Fruit fly (Drosophila melanogaster): ENCODE measurements around the gene CG2218.

CG2218 gene

DNA sequence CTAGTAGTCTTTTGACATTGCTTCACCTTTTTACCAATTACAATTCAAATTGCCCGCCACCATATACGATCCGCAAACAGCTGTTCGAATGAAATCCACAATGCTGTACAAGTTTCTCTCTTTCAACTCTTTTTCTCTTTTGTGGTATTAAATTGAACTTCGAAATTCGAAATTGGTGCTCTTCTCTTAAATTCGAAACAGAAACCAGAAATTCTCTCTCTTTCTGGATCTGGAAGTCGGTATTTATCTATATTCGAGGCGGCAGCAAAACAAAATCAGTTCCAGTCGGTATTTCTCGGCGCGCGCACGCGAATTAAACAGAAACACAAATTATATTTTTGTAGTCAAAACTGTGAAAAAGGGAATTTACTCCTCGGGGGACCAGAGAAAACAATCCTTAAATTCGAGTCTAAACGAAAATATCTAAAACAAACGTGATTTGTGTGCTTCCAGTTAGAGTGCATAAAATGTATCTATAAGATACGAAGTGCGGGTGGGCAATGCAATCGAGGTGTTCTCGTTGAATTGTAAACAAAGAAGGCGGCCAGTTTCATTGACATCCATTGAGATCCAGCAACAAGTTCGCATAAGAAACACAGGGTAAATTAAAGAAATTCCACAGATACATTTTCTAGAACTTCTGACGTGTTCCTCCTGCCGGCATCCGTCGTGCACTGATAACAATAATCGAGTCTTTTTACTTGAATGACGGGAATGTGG lies 37.9 kb upstream of the CG2218 start, which contains the start of gene PH4alphaEFB:
Gene PH4alphaEFB, plus strand, starts transcription at position 276 of the 720 bp plus-strand sequence.
- TF ChIP-seq scrt (GFP tag; optimal IDR thresholded peaks at IDR 0.05) = peak; percentile 84
- TF ChIP-seq CG12769 (tag; optimal IDR thresholded peaks at IDR 0.05) = peak; percentile 78
- TF ChIP-seq Opbp (GFP tag; IDR thresholded peaks at IDR 0.05; ENCODE audit: partially characterized antibody) = 0 out of 3 replicates have a peak, but pooled peaks have one; percentile 22
- peak; percentile 7 for TF ChIP-seq CG30020 (tag; optimal IDR thresholded peaks at IDR 0.05)
- TF ChIP-seq HLH4C (GFP tag; IDR thresholded peaks at IDR 0.05; ENCODE audit: partially characterized antibody) = 0 out of 3 replicates have a peak, but pooled peaks have one; percentile 37
- peak; percentile 64 for TF ChIP-seq gcm (GFP tag; optimal IDR thresholded peaks at IDR 0.05)
- TF ChIP-seq CG34376 (GFP tag; optimal IDR thresholded peaks at IDR 0.05) = peak; percentile 74
- peak; percentile 1 for TF ChIP-seq CTCF (GFP tag; optimal IDR thresholded peaks at IDR 0.05)
- peak; percentile 17 for TF ChIP-seq yki (optimal IDR thresholded peaks at IDR 0.05)
- peak; percentile 25 for TF ChIP-seq CG17829 (tag; optimal IDR thresholded peaks at IDR 0.05)
- peak; percentile 99 for TF ChIP-seq CG3163 (GFP tag; optimal IDR thresholded peaks at IDR 0.05)
- TF ChIP-seq CG7839 (tag; optimal IDR thresholded peaks at IDR 0.05) = peak; percentile 12
- peak; percentile 29; the same call in 1 of the 2 replicates for TF ChIP-seq onecut (GFP tag; IDR thresholded peaks at IDR 0.05)
- TF ChIP-seq lbe (GFP tag; optimal IDR thresholded peaks at IDR 0.05) = peak; percentile 47
- peak; percentile 9 for TF ChIP-seq pzg (GFP tag; optimal IDR thresholded peaks at IDR 0.05)
- 0 out of 3 replicates have a peak, but pooled peaks have one; percentile 28 for TF ChIP-seq CG2199 (GFP tag; IDR thresholded peaks at IDR 0.05)
- TF ChIP-seq dmrt99B (tag; optimal IDR thresholded peaks at IDR 0.05) = no peak
- no peak for TF ChIP-seq bsh (GFP tag; optimal IDR thresholded peaks at IDR 0.05)
- TF ChIP-seq pros (GFP tag; optimal IDR thresholded peaks at IDR 0.05) = peak; percentile 65
- TF ChIP-seq Hr78 (GFP tag; optimal IDR thresholded peaks at IDR 0.05) = peak in 1 of 2 experiments; percentile 3
- TF ChIP-seq Hmr (GFP tag; optimal IDR thresholded peaks at IDR 0.05) = peak; percentile 0
- TF ChIP-seq sna (GFP tag; IDR thresholded peaks at IDR 0.05; ENCODE audit: partially characterized antibody) = 0 out of 2 replicates have a peak, but pooled peaks have one; percentile 12
- TF ChIP-seq CG6813 (GFP tag; optimal IDR thresholded peaks at IDR 0.05) = no peak
- TF ChIP-seq Optix (GFP tag; IDR thresholded peaks at IDR 0.05) = no peak
- TF ChIP-seq Bteb2 (GFP tag; optimal IDR thresholded peaks at IDR 0.05) = no peak
- peak; percentile 92 for TF ChIP-seq E2f2 (GFP tag; IDR thresholded peaks at IDR 0.05)
- TF ChIP-seq Deaf1 (tag; optimal IDR thresholded peaks at IDR 0.05) = peak; percentile 59
- TF ChIP-seq hbn (GFP tag; IDR thresholded peaks at IDR 0.05; ENCODE audit: partially characterized antibody) = peak; percentile 27; the same call in 1 of the 2 replicates
- no peak for TF ChIP-seq CG31388 (GFP tag; optimal IDR thresholded peaks at IDR 0.05)
- TF ChIP-seq jing (GFP tag; optimal IDR thresholded peaks at IDR 0.05) = no peak
- TF ChIP-seq mirr (GFP tag; optimal IDR thresholded peaks at IDR 0.05) = peak; percentile 14
- peak; percentile 75 for TF ChIP-seq CG34224 (GFP tag; IDR thresholded peaks at IDR 0.05; ENCODE audit: partially characterized antibody)
- TF ChIP-seq ewg (GFP tag; optimal IDR thresholded peaks at IDR 0.05) = peak; percentile 76
- peak; percentile 22; the same call in 1 of the 4 replicates for TF ChIP-seq Dll (GFP tag; IDR thresholded peaks at IDR 0.05; ENCODE audit: partially characterized antibody)
- peak; percentile 56; the same call in 2 of the 3 replicates for TF ChIP-seq CG34422 (GFP tag; IDR thresholded peaks at IDR 0.05)
- TF ChIP-seq D19A (tag; optimal IDR thresholded peaks at IDR 0.05) = peak; percentile 43
- TF ChIP-seq Med (GFP tag) = peak; percentile 43
- no peak for TF ChIP-seq Atf3 (GFP tag; optimal IDR thresholded peaks at IDR 0.05)
- TF ChIP-seq chinmo (GFP tag; IDR thresholded peaks at IDR 0.05; ENCODE audit: partially characterized antibody) = peak; percentile 56; the same call in 1 of the 4 replicates
- 0 out of 2 replicates have a peak, but pooled peaks have one; percentile 15 for TF ChIP-seq CG5953 (GFP tag; IDR thresholded peaks at IDR 0.05)
- peak; percentile 33 for TF ChIP-seq CG2712 (tag; optimal IDR thresholded peaks at IDR 0.05)
- peak; percentile 3 for TF ChIP-seq wek (GFP tag; optimal IDR thresholded peaks at IDR 0.05)
- TF ChIP-seq insv (GFP tag; optimal IDR thresholded peaks at IDR 0.05) = peak in 1 of 2 experiments; percentile 51
- peak; percentile 78 for TF ChIP-seq gsb-n (tag; optimal IDR thresholded peaks at IDR 0.05)
- TF ChIP-seq nom (GFP tag; optimal IDR thresholded peaks at IDR 0.05) = peak; percentile 57
- TF ChIP-seq Hey (tag; optimal IDR thresholded peaks at IDR 0.05) = no peak
- peak; percentile 57 for TF ChIP-seq sd (tag; optimal IDR thresholded peaks at IDR 0.05)
